Worm (Caenorhabditis elegans) whole organism, mixed stage, embryonic: ENCODE results near the gene gut-2.
A peak's percentile ranks its signal among the peaks of the same experiment; 100 is the strongest.

Experiments used
- ceh-39 ChIP-seq: fragments of 150-350 bp; optimal IDR thresholded peaks from 2 replicates; lab custom pipeline; 2014; ENCODE audit warnings: missing biosample characterization, missing genetic modification characterization
- ceh-83 ChIP-seq: fragments of 200-800 bp; sonication (Bioruptor generic); optimal IDR thresholded peaks from 2 replicates; lab custom pipeline; 2018; ENCODE audit warnings: mild to moderate bottlenecking, missing genetic modification characterization, missing compliant biosample characterization
- ces-1 ChIP-seq: fragments of 150-350 bp; optimal IDR thresholded peaks from 2 replicates; lab custom pipeline; 2014; ENCODE audit warnings: missing biosample characterization, missing genetic modification reagents, missing genetic modification characterization
- cnd-1 ChIP-seq: fragments of 200-800 bp; sonication (Bioruptor generic); optimal IDR thresholded peaks from 2 replicates; lab custom pipeline; 2018; ENCODE audit warnings: mild to moderate bottlenecking, missing genetic modification characterization, missing compliant biosample characterization
- drap-1 ChIP-seq: fragments of 200-800 bp; sonication (Bioruptor generic); optimal IDR thresholded peaks from 3 replicates; lab custom pipeline; 2018; ENCODE audit warnings: mild to moderate bottlenecking, missing genetic modification characterization, missing compliant biosample characterization
- flh-1 ChIP-seq: fragments of 200-800 bp; sonication (Bioruptor generic); optimal IDR thresholded peaks from 2 replicates; lab custom pipeline; 2018; ENCODE audit warnings: mild to moderate bottlenecking, missing genetic modification characterization, moderate library complexity, missing compliant biosample characterization
- hlh-1 ChIP-seq: fragments of 150-350 bp; optimal IDR thresholded peaks from 2 replicates; lab custom pipeline; 2014; ENCODE audit warnings: missing biosample characterization, missing genetic modification reagents, missing genetic modification characterization
- lin-13 ChIP-seq: fragments of 150-350 bp; optimal IDR thresholded peaks from 2 replicates; lab custom pipeline; 2014; ENCODE audit warnings: missing biosample characterization, missing genetic modification characterization
- mab-5 ChIP-seq: fragments of 150-350 bp; optimal IDR thresholded peaks from 2 replicates; lab custom pipeline; 2014; ENCODE audit warnings: missing biosample characterization, missing genetic modification characterization
- nhr-12 ChIP-seq: fragments of 150-350 bp; optimal IDR thresholded peaks from 2 replicates; lab custom pipeline; 2014; ENCODE audit warnings: missing biosample characterization, missing genetic modification characterization
- nhr-2 ChIP-seq: fragments of 150-350 bp; optimal IDR thresholded peaks from 2 replicates; lab custom pipeline; 2014; ENCODE audit warnings: missing biosample characterization, missing genetic modification characterization
- nhr-237 ChIP-seq: fragments of 150-350 bp; optimal IDR thresholded peaks from 2 replicates; lab custom pipeline; 2014; ENCODE audit warnings: missing biosample characterization, missing genetic modification characterization
- nhr-76 ChIP-seq: sonication (generic microtip); optimal IDR thresholded peaks from 2 replicates; lab custom pipeline; 2017; ENCODE audit warnings: missing biosample characterization, missing genetic modification characterization
- pha-4 ChIP-seq: fragments of 150-350 bp; optimal IDR thresholded peaks from 2 replicates; lab custom pipeline; 2018; ENCODE audit warnings: missing biosample characterization, missing genetic modification reagents, missing genetic modification characterization
- sem-2 ChIP-seq: fragments of 200-800 bp; sonication (Bioruptor generic); optimal IDR thresholded peaks from 2 replicates; lab custom pipeline; 2018; ENCODE audit warnings: mild to moderate bottlenecking, missing genetic modification characterization, missing compliant biosample characterization
- snpc-4 ChIP-seq: fragments of 150-350 bp; optimal IDR thresholded peaks from 2 replicates; lab custom pipeline; 2014; ENCODE audit warnings: missing biosample characterization, missing genetic modification characterization
- unc-39 ChIP-seq: fragments of 150-350 bp; optimal IDR thresholded peaks from 2 replicates; lab custom pipeline; 2014; ENCODE audit warnings: missing biosample characterization, missing genetic modification characterization
- zip-8 ChIP-seq: fragments of 150-350 bp; optimal IDR thresholded peaks from 2 replicates; lab custom pipeline; 2014; ENCODE audit warnings: missing biosample characterization, missing genetic modification characterization

The gut-2 gene

DNA sequence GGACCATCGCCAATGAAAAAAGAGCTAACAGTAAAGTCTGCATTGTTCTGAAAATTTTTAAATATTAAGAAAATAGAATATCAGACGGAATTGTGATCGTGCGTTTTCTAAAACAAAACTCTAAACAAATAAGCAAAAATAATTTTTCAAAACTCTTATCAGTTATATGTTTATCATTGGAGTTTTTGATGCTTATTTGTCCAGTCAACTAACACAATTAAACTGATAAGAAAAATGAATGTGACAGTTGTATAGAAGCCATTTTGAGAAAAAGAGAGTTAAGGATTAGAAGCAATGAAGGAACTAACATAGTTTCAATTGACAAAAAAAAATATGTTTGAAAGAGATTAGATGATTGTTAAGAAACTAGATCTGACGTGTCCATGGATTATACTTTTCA lies 33.2 kb downstream of the gut-2 start, which contains the start of gene ttr-44:
TSS of gene ttr-44 (minus strand) at position 47 of the 400 bp plus-strand sequence.
- TF ChIP-seq nhr-237 (tag; lab: Kevin White, UChicago): no peak
- no peak for TF ChIP-seq drap-1 (GFP tag; lab: Kevin White, UChicago)
- TF ChIP-seq nhr-76 (tag; lab: Kevin White, UChicago): no peak
- no peak for TF ChIP-seq hlh-1 (tag; lab: Kevin White, UChicago)
- TF ChIP-seq ceh-83 (GFP tag; lab: Kevin White, UChicago): no peak
- no peak for TF ChIP-seq zip-8 (tag; lab: Kevin White, UChicago)
- no peak for TF ChIP-seq pha-4 (tag; lab: Kevin White, UChicago)
- no peak for TF ChIP-seq mab-5
- no peak for TF ChIP-seq cnd-1 (tag; lab: Kevin White, UChicago)
- no peak for TF ChIP-seq nhr-12 (tag; lab: Kevin White, UChicago)
- no peak for TF ChIP-seq nhr-2 (tag; lab: Kevin White, UChicago)
- TF ChIP-seq lin-13: no peak
- TF ChIP-seq unc-39 (tag; lab: Kevin White, UChicago): no peak
- no peak for TF ChIP-seq sem-2 (GFP tag; lab: Kevin White, UChicago)
- TF ChIP-seq snpc-4 (tag; lab: Kevin White, UChicago): no peak
- TF ChIP-seq ceh-39 (tag; lab: Kevin White, UChicago): no peak

DNA sequence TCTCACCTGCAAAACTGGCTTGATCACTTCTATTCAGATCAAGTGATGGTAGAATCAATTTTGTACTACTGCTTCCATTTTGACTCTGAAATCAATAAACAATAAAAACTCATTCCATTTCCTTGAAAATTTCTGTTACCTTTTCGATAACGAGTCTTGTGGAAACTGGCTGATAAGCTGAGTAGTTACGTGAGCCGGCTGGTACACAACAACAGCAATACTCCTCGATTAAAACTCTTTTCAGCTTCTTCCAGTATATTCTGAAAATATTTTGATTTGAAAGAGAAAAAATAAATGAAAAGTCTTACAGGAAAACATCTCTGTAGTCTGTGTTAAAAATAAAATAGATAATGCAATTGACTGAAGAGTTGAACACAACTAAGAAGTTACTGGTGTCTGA lies 35.0 kb downstream of the gut-2 start:
- no peak for TF ChIP-seq snpc-4 (tag; lab: Kevin White, UChicago)
- no peak for TF ChIP-seq nhr-2 (tag; lab: Kevin White, UChicago)
- TF ChIP-seq flh-1: no peak
- TF ChIP-seq, all 35 proteins: peak for 0

DNA sequence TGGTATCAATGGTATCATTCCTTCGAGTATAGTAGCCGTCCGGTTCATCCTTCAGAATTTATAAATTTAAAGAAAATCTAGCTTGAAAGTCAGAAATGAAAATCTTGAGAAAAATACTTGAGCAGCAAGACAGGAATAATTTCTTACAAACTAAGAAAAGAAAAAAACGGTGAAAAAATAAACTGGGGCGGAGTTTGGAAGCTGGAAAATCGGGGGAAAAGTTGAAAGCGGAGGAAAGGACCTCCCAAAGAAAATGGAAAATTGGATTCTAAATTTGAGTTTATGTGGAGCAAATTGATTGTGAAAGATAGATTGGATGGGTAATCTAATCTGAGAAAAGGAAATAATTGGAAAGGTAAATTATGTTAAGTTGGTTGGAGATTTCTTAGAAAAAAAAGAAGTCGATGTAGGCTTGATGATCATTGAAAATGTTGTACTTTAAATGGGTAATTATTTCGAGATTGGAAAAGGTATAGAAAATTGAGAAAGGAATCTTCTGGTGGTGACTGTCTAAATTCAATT lies 38.6 kb downstream of the gut-2 start, which contains the start of gene frpr-5:
TSS of gene frpr-5 (minus strand) at position 51 of the 522 bp plus-strand sequence.
- TF ChIP-seq cnd-1 (tag; lab: Kevin White, UChicago): no peak
- peak; percentile 57 for TF ChIP-seq ces-1
